Worm (Caenorhabditis elegans): Measurements from ENCODE around the gene Y67A10A.7.
"Not testable (repeated sequence)": the region's sequence is repeated elsewhere in the genome, so short reads cannot be mapped to it uniquely, and the experiment has no call there.

DNA sequence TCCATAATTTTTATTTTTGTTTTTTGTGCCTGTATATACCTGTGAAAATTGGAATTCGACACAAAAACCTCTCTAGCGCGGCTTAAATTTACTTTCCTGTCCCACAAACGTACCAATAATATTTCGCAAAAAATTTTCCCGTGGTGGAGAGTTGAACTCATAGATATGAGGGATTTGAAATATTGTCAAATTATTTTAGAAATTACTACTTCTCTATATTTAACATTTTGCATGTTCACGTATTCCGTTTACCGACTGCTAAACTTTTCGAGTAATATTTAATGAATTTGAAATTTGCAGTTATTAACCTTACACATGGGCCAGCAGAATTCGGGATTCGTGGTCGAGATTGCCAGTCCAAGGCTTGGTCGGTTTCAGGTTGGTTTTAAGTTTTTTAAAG lies at the start of gene Y67A10A.7:
- TF ChIP-seq nhr-237 (tag; optimal IDR thresholded peaks at IDR 0.05); lin-1 (GFP tag; IDR thresholded peaks at IDR 0.05); unc-130 (GFP tag; optimal IDR thresholded peaks at IDR 0.05); zag-1 (tag; optimal IDR thresholded peaks at IDR 0.05); nhr-48 (tag; optimal IDR thresholded peaks at IDR 0.05); ama-1 (optimal IDR thresholded peaks at IDR 0.05); nhr-76 (tag; optimal IDR thresholded peaks at IDR 0.05): not testable (repeated sequence)

Measured in whole organism, L4 larva.